Worm (Caenorhabditis elegans) whole organism, early embryonic: ENCODE measurements around the gene F29A7.4.

Source experiments
- B0310.2 ChIP-seq: sonication (generic microtip); optimal IDR thresholded peaks from 2 replicates; lab custom pipeline; 2016; ENCODE audit warnings: mild to moderate bottlenecking, missing genetic modification characterization, missing compliant biosample characterization
- F13C5.2 ChIP-seq: sonication (generic microtip); optimal IDR thresholded peaks from 2 replicates; lab custom pipeline; 2017; ENCODE audit warnings: mild to moderate bottlenecking, missing genetic modification characterization, inconsistent platforms, missing compliant biosample characterization
- aly-1 ChIP-seq: sonication (generic microtip); optimal IDR thresholded peaks from 2 replicates; lab custom pipeline; 2016; ENCODE audit warnings: missing genetic modification characterization, missing compliant biosample characterization
- ama-1 ChIP-seq: fragments of 150-350 bp; optimal IDR thresholded peaks from 2 replicates; lab custom pipeline; 2014
- ceh-13 ChIP-seq: fragments of 200-800 bp; sonication (Bioruptor generic); optimal IDR thresholded peaks from 2 replicates; lab custom pipeline; 2018; ENCODE audit warnings: mild to moderate bottlenecking, missing genetic modification characterization, missing compliant biosample characterization
- ceh-36 ChIP-seq: sonication (generic microtip); optimal IDR thresholded peaks from 2 replicates; lab custom pipeline; 2016; ENCODE audit warnings: missing genetic modification characterization, inconsistent platforms, missing compliant biosample characterization
- ets-7 ChIP-seq: sonication (generic microtip); optimal IDR thresholded peaks from 2 replicates; lab custom pipeline; 2016; ENCODE audit warnings: missing genotype, missing genetic modification characterization, missing compliant biosample characterization
- flt-1 ChIP-seq: fragments of 200-800 bp; sonication (Bioruptor generic); IDR thresholded peaks from 2 replicates; pipeline ENCODE4 v1.3.6; 2022; ENCODE audit warnings: missing genetic modification characterization, missing compliant biosample characterization
- hmbx-1 ChIP-seq: sonication (generic microtip); optimal IDR thresholded peaks from 2 replicates; lab custom pipeline; 2016; ENCODE audit warnings: mild to moderate bottlenecking, missing genetic modification characterization, missing compliant biosample characterization
- hmg-4 ChIP-seq: fragments of 200-800 bp; sonication (Bioruptor generic); optimal IDR thresholded peaks from 2 replicates; lab custom pipeline; 2018; ENCODE audit warnings: mild to moderate bottlenecking, missing genetic modification characterization, missing compliant biosample characterization
- hnd-1 ChIP-seq: sonication (generic microtip); optimal IDR thresholded peaks from 2 replicates; lab custom pipeline; 2016; ENCODE audit warnings: missing genetic modification characterization, missing compliant biosample characterization
- pes-1 ChIP-seq: fragments of 200-800 bp; sonication (Bioruptor generic); IDR thresholded peaks from 2 replicates; pipeline ENCODE4 v1.3.6; 2022; ENCODE audit warnings: missing genetic modification reagents, missing genetic modification characterization, missing compliant biosample characterization
- scrt-1 ChIP-seq: fragments of 200-800 bp; sonication (Bioruptor generic); IDR thresholded peaks from 2 replicates; pipeline ENCODE4 v1.3.6; 2022; ENCODE audit warnings: missing genetic modification characterization, missing compliant biosample characterization
- sea-1 ChIP-seq: fragments of 200-800 bp; sonication (Bioruptor generic); conservative IDR thresholded peaks from 2 replicates; pipeline ENCODE4 v1.3.6; 2022; ENCODE audit warnings: missing genetic modification characterization, missing compliant biosample characterization
- tbx-11 ChIP-seq: fragments of 200-800 bp; sonication (Bioruptor generic); IDR thresholded peaks from 2 replicates; pipeline ENCODE4 v1.3.6; 2022; ENCODE audit warnings: missing genetic modification characterization, missing compliant biosample characterization
- tbx-37 ChIP-seq: fragments of 200-800 bp; sonication (Bioruptor generic); conservative IDR thresholded peaks from 2 replicates; pipeline ENCODE4 v1.3.6; 2022; ENCODE audit warnings: missing genetic modification reagents, missing genetic modification characterization, missing compliant biosample characterization
- tra-4 ChIP-seq: sonication (generic microtip); optimal IDR thresholded peaks from 2 replicates; lab custom pipeline; 2017; ENCODE audit warnings: missing genetic modification characterization, missing compliant biosample characterization

Gene F29A7.4

ce11 chrII:2752999-2753398 lies 3.2 kb downstream of the F29A7.4 start, which contains the start of gene F29A7.3:
TSS of gene F29A7.3 (plus strand) at chrII:2753299.
- TF ChIP-seq scrt-1 (GFP tag; lab: Robert Waterston, UW): no peak
- no peak for TF ChIP-seq tbx-37 (GFP tag; lab: Robert Waterston, UW)
- TF ChIP-seq ceh-13 (GFP tag; lab: Kevin White, UChicago): no peak
- TF ChIP-seq ceh-36 (tag; lab: Kevin White, UChicago): no peak
- TF ChIP-seq B0310.2 (tag; lab: Kevin White, UChicago): no peak
- no peak for TF ChIP-seq tbx-11 (GFP tag; lab: Robert Waterston, UW)
- TF ChIP-seq ets-7 (tag; lab: Kevin White, UChicago): no peak
- no peak for TF ChIP-seq aly-1 (tag; lab: Kevin White, UChicago)
- no peak for TF ChIP-seq ama-1 (lab: Kevin White, UChicago)
- TF ChIP-seq pes-1 (GFP tag; lab: Robert Waterston, UW): no peak
- no peak for TF ChIP-seq flt-1
- no peak for TF ChIP-seq tra-4
- no peak for TF ChIP-seq hmbx-1 (tag; lab: Kevin White, UChicago)
- no peak for TF ChIP-seq F13C5.2 (tag; lab: Kevin White, UChicago)
- no peak for TF ChIP-seq hnd-1 (tag; lab: Kevin White, UChicago)
- no peak for TF ChIP-seq sea-1 (GFP tag; lab: Robert Waterston, UW)
- no peak for TF ChIP-seq hmg-4 (GFP tag; lab: Kevin White, UChicago)

ce11 chrII:2754595-2754994 lies 4.8 kb downstream of the F29A7.4 start:
- TF ChIP-seq hnd-1 (tag; lab: Kevin White, UChicago): no peak
- no peak for TF ChIP-seq tra-4
- TF ChIP-seq F13C5.2 (tag; lab: Kevin White, UChicago): no peak
- no peak for TF ChIP-seq ets-7 (tag; lab: Kevin White, UChicago)
- no peak for TF ChIP-seq hmg-4 (GFP tag; lab: Kevin White, UChicago)
- TF ChIP-seq aly-1 (tag; lab: Kevin White, UChicago): no peak
- no peak for TF ChIP-seq tbx-37 (GFP tag; lab: Robert Waterston, UW)
- no peak for TF ChIP-seq B0310.2 (tag; lab: Kevin White, UChicago)
- TF ChIP-seq scrt-1 (GFP tag; lab: Robert Waterston, UW): no peak
- TF ChIP-seq ceh-36 (tag; lab: Kevin White, UChicago): no peak
- TF ChIP-seq tbx-11 (GFP tag; lab: Robert Waterston, UW): no peak

- TF ChIP-seq hmbx-1 (tag; lab: Kevin White, UChicago): no peak
- TF ChIP-seq sea-1 (GFP tag; lab: Robert Waterston, UW): no peak
- no peak for TF ChIP-seq hmg-4 (GFP tag; lab: Kevin White, UChicago)
- no peak for TF ChIP-seq flt-1
- no peak for TF ChIP-seq scrt-1 (GFP tag; lab: Robert Waterston, UW)
- TF ChIP-seq aly-1 (tag; lab: Kevin White, UChicago): no peak
- TF ChIP-seq hnd-1 (tag; lab: Kevin White, UChicago): no peak
- TF ChIP-seq tra-4: no peak
- TF ChIP-seq ceh-36 (tag; lab: Kevin White, UChicago): no peak
These were observed 6.6 kb downstream of the F29A7.4 start for ce11 chrII:2756351-2756750.

- TF ChIP-seq tbx-11 (GFP tag; lab: Robert Waterston, UW) (no peak), hmbx-1 (tag; lab: Kevin White, UChicago) (no peak), hnd-1 (tag; lab: Kevin White, UChicago) (no peak), tra-4 (no peak), flt-1 (no peak), sea-1 (GFP tag; lab: Robert Waterston, UW) (no peak), ceh-13 (GFP tag; lab: Kevin White, UChicago) (no peak), scrt-1 (GFP tag; lab: Robert Waterston, UW) (no peak), ceh-36 (tag; lab: Kevin White, UChicago) (no peak), B0310.2 (tag; lab: Kevin White, UChicago) (no peak), hmg-4 (GFP tag; lab: Kevin White, UChicago) (no peak), aly-1 (tag; lab: Kevin White, UChicago) (no peak), ets-7 (tag; lab: Kevin White, UChicago) (no peak), F13C5.2 (tag; lab: Kevin White, UChicago) (no peak), tbx-37 (GFP tag; lab: Robert Waterston, UW) (no peak), ama-1 (lab: Kevin White, UChicago) (no peak), pes-1 (GFP tag; lab: Robert Waterston, UW) (no peak)
These were observed 8.2 kb downstream of the F29A7.4 start, which contains the start of gene F29A7.8 for ce11 chrII:2757954-2758353. TSS of gene F29A7.8 (minus strand) at chrII:2758054.

- no peak for TF ChIP-seq pes-1 (GFP tag; lab: Robert Waterston, UW)
- no peak for TF ChIP-seq tra-4
- TF ChIP-seq scrt-1 (GFP tag; lab: Robert Waterston, UW): no peak
- TF ChIP-seq tbx-37 (GFP tag; lab: Robert Waterston, UW): no peak
- no peak for TF ChIP-seq ets-7 (tag; lab: Kevin White, UChicago)
- no peak for TF ChIP-seq hmbx-1 (tag; lab: Kevin White, UChicago)
- TF ChIP-seq F13C5.2 (tag; lab: Kevin White, UChicago): no peak
- TF ChIP-seq flt-1: no peak
- TF ChIP-seq hnd-1 (tag; lab: Kevin White, UChicago): no peak
- TF ChIP-seq B0310.2 (tag; lab: Kevin White, UChicago): no peak
- no peak; the same call in 1 of the 2 replicates for TF ChIP-seq sea-1 (GFP tag; lab: Robert Waterston, UW)
- no peak for TF ChIP-seq ceh-36 (tag; lab: Kevin White, UChicago)
- no peak for TF ChIP-seq hmg-4 (GFP tag; lab: Kevin White, UChicago)
- no peak for TF ChIP-seq tbx-11 (GFP tag; lab: Robert Waterston, UW)
- TF ChIP-seq aly-1 (tag; lab: Kevin White, UChicago): no peak
- no peak for TF ChIP-seq ceh-13 (GFP tag; lab: Kevin White, UChicago)
- TF ChIP-seq ama-1 (lab: Kevin White, UChicago): no peak
These were observed 8.7 kb downstream of the F29A7.4 start, which contains the start of gene fbxb-107 for ce11 chrII:2758476-2758875. TSS of gene fbxb-107 (plus strand) at chrII:2758772.

ce11 chrII:2762108-2762507 lies 12.3 kb downstream of the F29A7.4 start, which contains the start of gene fbxb-106:
TSS of gene fbxb-106 (plus strand) at chrII:2762408.
- no peak for TF ChIP-seq pes-1 (GFP tag; lab: Robert Waterston, UW)
- no peak for TF ChIP-seq scrt-1 (GFP tag; lab: Robert Waterston, UW)
- no peak for TF ChIP-seq sea-1 (GFP tag; lab: Robert Waterston, UW)
- TF ChIP-seq ceh-36 (tag; lab: Kevin White, UChicago): no peak
- no peak for TF ChIP-seq tbx-37 (GFP tag; lab: Robert Waterston, UW)
- TF ChIP-seq ceh-13 (GFP tag; lab: Kevin White, UChicago): no peak
- TF ChIP-seq flt-1: no peak
- no peak for TF ChIP-seq aly-1 (tag; lab: Kevin White, UChicago)
- no peak for TF ChIP-seq hmg-4 (GFP tag; lab: Kevin White, UChicago)
- no peak for TF ChIP-seq tra-4
- no peak for TF ChIP-seq F13C5.2 (tag; lab: Kevin White, UChicago)
- TF ChIP-seq tbx-11 (GFP tag; lab: Robert Waterston, UW): no peak
- no peak for TF ChIP-seq ets-7 (tag; lab: Kevin White, UChicago)
- no peak for TF ChIP-seq ama-1 (lab: Kevin White, UChicago)
- TF ChIP-seq hmbx-1 (tag; lab: Kevin White, UChicago): no peak
- TF ChIP-seq B0310.2 (tag; lab: Kevin White, UChicago): no peak
- no peak for TF ChIP-seq hnd-1 (tag; lab: Kevin White, UChicago)
